Fruit fly (Drosophila melanogaster) whole organism, embryonic: ENCODE measurements around the gene Coa8.

Experiments used
- CG10654 ChIP-seq: fragments of 200-800 bp; sonication (Bioruptor generic); optimal IDR thresholded peaks from 2 replicates; lab custom pipeline; 2016; ENCODE audit warnings: missing biosample characterization, missing genetic modification characterization
- CG10959 ChIP-seq: fragments of 200-800 bp; sonication (Bioruptor generic); IDR thresholded peaks from 2 replicates; pipeline ENCODE4 v1.3.6; 2022; ENCODE audit warnings: missing biosample characterization, missing genetic modification characterization
- CG11247 ChIP-seq: fragments of 200-800 bp; sonication (Bioruptor generic); IDR thresholded peaks from 2 replicates; pipeline ENCODE4 v1.3.6; 2022; ENCODE audit warnings: missing biosample characterization, missing genetic modification characterization
- CG11723 ChIP-seq: fragments of 200-800 bp; sonication (Bioruptor generic); optimal IDR thresholded peaks from 2 replicates; lab custom pipeline; 2017; ENCODE audit warnings: missing biosample characterization, mild to moderate bottlenecking, missing genetic modification characterization
- CG13287 ChIP-seq: fragments of 200-800 bp; sonication (Bioruptor generic); IDR thresholded peaks from 2 replicates; pipeline ENCODE4 v1.3.6; 2022; ENCODE audit warnings: missing biosample characterization, missing genetic modification characterization; ENCODE audit not compliant: partially characterized antibody
- CG1603 ChIP-seq: fragments of 200-800 bp; sonication (Bioruptor generic); optimal IDR thresholded peaks from 2 replicates; lab custom pipeline; 2019; ENCODE audit warnings: missing biosample characterization, mild to moderate bottlenecking, missing genetic modification characterization, moderate library complexity
- CG16815 ChIP-seq: fragments of 200-800 bp; sonication (Bioruptor generic); optimal IDR thresholded peaks from 3 replicates; lab custom pipeline; 2017; ENCODE audit warnings: missing biosample characterization, mild to moderate bottlenecking, missing genetic modification characterization
- CG17568 ChIP-seq: fragments of 200-800 bp; sonication (Bioruptor generic); optimal IDR thresholded peaks from 2 replicates; lab custom pipeline; 2018; ENCODE audit warnings: missing biosample characterization, mild to moderate bottlenecking, missing genetic modification characterization, moderate library complexity
- CG17829 ChIP-seq: fragments of 200-800 bp; optimal IDR thresholded peaks from 2 replicates; lab custom pipeline; 2019; ENCODE audit warnings: missing biosample characterization, mild to moderate bottlenecking, missing genetic modification characterization, moderate library complexity
- CG18764 ChIP-seq: fragments of 200-800 bp; sonication (Bioruptor generic); optimal IDR thresholded peaks from 3 replicates; lab custom pipeline; 2016; ENCODE audit warnings: missing biosample characterization, missing genetic modification characterization
- CG2129 ChIP-seq: fragments of 200-800 bp; sonication (Bioruptor generic); IDR thresholded peaks from 2 replicates; pipeline ENCODE4 v1.3.6; 2022; ENCODE audit warnings: missing biosample characterization, missing genetic modification characterization; ENCODE audit not compliant: partially characterized antibody
- CG2678 ChIP-seq: fragments of 200-800 bp; sonication (Bioruptor generic); optimal IDR thresholded peaks from 3 replicates; lab custom pipeline; 2019; ENCODE audit warnings: missing biosample characterization, mild to moderate bottlenecking, missing genetic modification characterization, moderate library complexity
- CG2712 ChIP-seq: fragments of 200-800 bp; optimal IDR thresholded peaks from 3 replicates; lab custom pipeline; 2019; ENCODE audit warnings: missing biosample characterization, mild to moderate bottlenecking, missing genetic modification characterization, moderate library complexity
- CG34224 ChIP-seq: fragments of 200-800 bp; sonication (Bioruptor generic); IDR thresholded peaks from 3 replicates; pipeline ENCODE4 v1.3.6; 2022; ENCODE audit warnings: missing biosample characterization, missing genetic modification characterization; ENCODE audit not compliant: partially characterized antibody
- CG5245 ChIP-seq: fragments of 200-800 bp; sonication (Bioruptor generic); optimal IDR thresholded peaks from 3 replicates; lab custom pipeline; 2016; ENCODE audit warnings: missing biosample characterization, missing genetic modification characterization
- CG6272 ChIP-seq: fragments of 200-800 bp; sonication (Bioruptor generic); IDR thresholded peaks from 2 replicates; pipeline ENCODE4 v1.3.6; 2022; ENCODE audit warnings: missing biosample characterization, missing genetic modification characterization
- CG8290 ChIP-seq, 3 experiments: fragments of 200-800 bp; sonication (Bioruptor generic); optimal IDR thresholded peaks; 2 replicates each; lab custom pipeline; 2016 to 2019; ENCODE audit warnings: missing biosample characterization in 3 of 3, missing genetic modification characterization in 3 of 3, mild to moderate bottlenecking in 2 of 3, moderate library complexity in 1 of 3
- CG8924 ChIP-seq: fragments of 200-800 bp; optimal IDR thresholded peaks from 3 replicates; lab custom pipeline; 2019; ENCODE audit warnings: missing biosample characterization, mild to moderate bottlenecking, missing genetic modification characterization, moderate library complexity
- Chrac-16 ChIP-seq: fragments of 200-800 bp; sonication (Bioruptor generic); optimal IDR thresholded peaks from 3 replicates; lab custom pipeline; 2016; ENCODE audit warnings: missing biosample characterization, missing genetic modification characterization
- Ets65A ChIP-seq: fragments of 200-800 bp; sonication (Bioruptor generic); peaks from one replicate; lab custom pipeline; 2016; ENCODE audit warnings: missing biosample characterization, missing genetic modification characterization
- Gsc ChIP-seq: fragments of 200-800 bp; sonication (Bioruptor generic); IDR thresholded peaks from 2 replicates; pipeline ENCODE4 v1.3.6; 2022; ENCODE audit warnings: missing biosample characterization, missing genetic modification characterization
- HHEX ChIP-seq: fragments of 200-800 bp; sonication (Bioruptor generic); optimal IDR thresholded peaks from 3 replicates; lab custom pipeline; 2017; ENCODE audit warnings: missing biosample characterization, mild to moderate bottlenecking, missing genetic modification characterization, missing genetic modification reagents
- HLH3B ChIP-seq: fragments of 200-800 bp; sonication (Bioruptor generic); IDR thresholded peaks from 2 replicates; pipeline ENCODE4 v1.3.6; 2022; ENCODE audit warnings: missing biosample characterization, missing genetic modification characterization
- HLHmδ ChIP-seq: fragments of 200-800 bp; sonication (Bioruptor generic); optimal IDR thresholded peaks from 2 replicates; lab custom pipeline; 2018; ENCODE audit warnings: missing biosample characterization, mild to moderate bottlenecking, missing genetic modification characterization, moderate library complexity
- Lim3 ChIP-seq: fragments of 200-800 bp; sonication (Bioruptor generic); IDR thresholded peaks from 2 replicates; pipeline ENCODE4 v1.3.6; 2022; ENCODE audit warnings: missing biosample characterization, missing genetic modification characterization
- Max ChIP-seq: fragments of 200-800 bp; sonication (Bioruptor generic); optimal IDR thresholded peaks from 2 replicates; lab custom pipeline; 2016; ENCODE audit warnings: missing biosample characterization, mild to moderate bottlenecking, missing genetic modification characterization
- Nf-YA ChIP-seq: fragments of 200-800 bp; sonication (Bioruptor generic); IDR thresholded peaks from 2 replicates; pipeline ENCODE4 v1.3.6; 2022; ENCODE audit warnings: missing biosample characterization, missing genetic modification characterization
- Nf-YC ChIP-seq: fragments of 200-800 bp; optimal IDR thresholded peaks from 3 replicates; lab custom pipeline; 2019; ENCODE audit warnings: missing biosample characterization, mild to moderate bottlenecking, missing genetic modification characterization, moderate library complexity
- Oaz ChIP-seq: fragments of 200-800 bp; sonication (Bioruptor generic); IDR thresholded peaks from 2 replicates; pipeline ENCODE4 v1.3.6; 2022; ENCODE audit warnings: missing biosample characterization, missing genetic modification characterization
- Tbp ChIP-seq: fragments of >200 bp; optimal IDR thresholded peaks from 2 replicates; lab custom pipeline; 2018; ENCODE audit warnings: missing biosample characterization, missing genetic modification characterization
- ash1 ChIP-seq: fragments of 200-800 bp; sonication (Bioruptor generic); optimal IDR thresholded peaks from 2 replicates; lab custom pipeline; 2018; ENCODE audit warnings: missing biosample characterization, mild to moderate bottlenecking, missing genetic modification characterization
- cad ChIP-seq: fragments of >200 bp; optimal IDR thresholded peaks from 2 replicates; lab custom pipeline; 2017; ENCODE audit warnings: missing biosample characterization, missing genetic modification characterization
- cato ChIP-seq: fragments of 200-800 bp; sonication (Bioruptor generic); optimal IDR thresholded peaks from 2 replicates; lab custom pipeline; 2016; ENCODE audit warnings: missing biosample characterization, missing genetic modification characterization, borderline replicate concordance
- dan ChIP-seq: fragments of 200-800 bp; sonication (Bioruptor generic); IDR thresholded peaks from 2 replicates; pipeline ENCODE4 v1.3.6; 2022; ENCODE audit warnings: missing biosample characterization, missing genetic modification characterization
- danr ChIP-seq: fragments of 200-800 bp; sonication (Bioruptor generic); IDR thresholded peaks from 2 replicates; pipeline ENCODE4 v1.3.6; 2022; ENCODE audit warnings: missing biosample characterization, missing genetic modification characterization
- dpn ChIP-seq, 2 experiments: fragments of 200-800 bp; sonication (Bioruptor generic); optimal IDR thresholded peaks; 3 replicates each; lab custom pipeline; 2016; ENCODE audit warnings: missing biosample characterization in 2 of 2, missing genetic modification characterization in 2 of 2
- esg ChIP-seq: fragments of 200-800 bp; sonication (Bioruptor generic); conservative IDR thresholded peaks from 2 replicates; pipeline ENCODE4 v1.3.6; 2022; ENCODE audit warnings: missing biosample characterization, missing genetic modification characterization
- fd102C ChIP-seq: fragments of 200-800 bp; sonication (Bioruptor generic); optimal IDR thresholded peaks from 2 replicates; lab custom pipeline; 2018; ENCODE audit warnings: missing biosample characterization, mild to moderate bottlenecking, missing genetic modification characterization, moderate library complexity
- grau ChIP-seq: fragments of 200-800 bp; optimal IDR thresholded peaks from 3 replicates; lab custom pipeline; 2019; ENCODE audit warnings: missing biosample characterization, mild to moderate bottlenecking, missing genetic modification characterization, moderate library complexity
- ham ChIP-seq: fragments of 200-800 bp; sonication (Bioruptor generic); IDR thresholded peaks from 2 replicates; pipeline ENCODE4 v1.3.6; 2022; ENCODE audit warnings: missing biosample characterization, missing genetic modification characterization
- klu ChIP-seq: fragments of 200-800 bp; sonication (Bioruptor generic); IDR thresholded peaks from 2 replicates; pipeline ENCODE4 v1.3.6; 2022; ENCODE audit warnings: missing biosample characterization, missing genetic modification characterization
- lbe ChIP-seq: fragments of 200-800 bp; sonication (Bioruptor generic); optimal IDR thresholded peaks from 2 replicates; lab custom pipeline; 2016; ENCODE audit warnings: missing biosample characterization, mild to moderate bottlenecking, missing genetic modification characterization
- lmd ChIP-seq: fragments of 200-800 bp; sonication (Bioruptor generic); IDR thresholded peaks from 2 replicates; pipeline ENCODE4 v1.3.6; 2022; ENCODE audit warnings: missing biosample characterization, missing genetic modification characterization
- lola ChIP-seq, 3 experiments: fragments of >200 bp in 2 of 3; fragments of 200-800 bp in 1 of 3; sonication (Bioruptor generic) in 1 of 3; optimal IDR thresholded peaks; 2 replicates each; lab custom pipeline; 2017 to 2019; ENCODE audit warnings: missing biosample characterization in 3 of 3, missing genetic modification characterization in 3 of 3, mild to moderate bottlenecking in 1 of 3, moderate library complexity in 1 of 3
- nmo ChIP-seq: fragments of 200-800 bp; sonication (Bioruptor generic); optimal IDR thresholded peaks from 2 replicates; lab custom pipeline; 2018; ENCODE audit warnings: missing biosample characterization, mild to moderate bottlenecking, missing genetic modification characterization, moderate library complexity
- pfk ChIP-seq: fragments of 200-800 bp; sonication (Bioruptor generic); optimal IDR thresholded peaks from 2 replicates; lab custom pipeline; 2018; ENCODE audit warnings: missing biosample characterization, mild to moderate bottlenecking, missing genetic modification characterization, moderate library complexity
- pho ChIP-seq: fragments of 200-800 bp; sonication (Bioruptor generic); optimal IDR thresholded peaks from 2 replicates; lab custom pipeline; 2016; ENCODE audit warnings: missing biosample characterization, missing genetic modification characterization
- pnt ChIP-seq: fragments of 200-800 bp; sonication (Bioruptor generic); optimal IDR thresholded peaks from 3 replicates; lab custom pipeline; 2016; ENCODE audit warnings: missing biosample characterization, missing genetic modification characterization
- tx ChIP-seq: fragments of 200-800 bp; sonication (Bioruptor generic); optimal IDR thresholded peaks from 2 replicates; lab custom pipeline; 2016; ENCODE audit warnings: missing biosample characterization, missing genetic modification characterization
- unc-4 ChIP-seq: fragments of 200-800 bp; sonication (Bioruptor generic); IDR thresholded peaks from 2 replicates; pipeline ENCODE4 v1.3.6; 2022; ENCODE audit warnings: missing biosample characterization, missing genetic modification characterization; ENCODE audit not compliant: partially characterized antibody

Gene Coa8

DNA sequence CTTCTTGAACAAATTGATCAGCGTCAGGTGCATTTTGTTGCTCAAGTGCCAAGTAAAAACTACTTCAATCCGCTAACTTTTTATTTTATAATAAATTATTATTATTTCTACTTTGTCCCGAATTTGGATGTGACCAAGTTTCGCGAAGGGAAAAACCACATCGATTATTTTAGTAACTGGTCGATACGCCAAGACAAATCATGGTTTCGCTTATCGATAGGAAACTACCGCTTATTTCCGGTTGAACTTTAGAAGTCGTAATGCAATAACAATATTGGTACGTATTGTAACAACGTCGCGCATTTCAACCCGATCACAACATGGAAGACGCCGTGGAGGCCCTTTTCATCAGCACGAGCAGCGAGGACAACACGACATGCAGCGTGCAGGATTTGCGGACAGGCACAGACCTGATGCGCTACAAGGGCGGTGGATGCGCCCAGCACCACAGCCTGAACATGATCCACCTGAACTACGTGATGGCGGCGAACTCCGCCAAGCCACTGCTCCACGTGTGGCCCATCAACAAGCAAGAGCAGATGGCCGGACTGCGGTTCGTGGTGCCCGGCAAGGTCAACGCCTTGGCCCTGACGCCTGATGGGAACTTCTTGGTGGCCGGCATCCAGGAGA is 2.9 kb upstream of the Coa8 start, which contains the start of the genes CG14817 and CG14805 (continued):
- TF ChIP-seq pfk (GFP tag; lab: Kevin White, UChicago) (peak; percentile 74), CG16815 (GFP tag; lab: Kevin White, UChicago) (no peak), ham (GFP tag; lab: Robert Waterston, UW) (no peak), fd102C (GFP tag; lab: Kevin White, UChicago) (peak; percentile 14), CG5245 (GFP tag; lab: Kevin White, UChicago) (no peak), Tbp (no peak), HHEX (GFP tag; lab: Kevin White, UChicago) (peak; percentile 84), Chrac-16 (GFP tag; lab: Kevin White, UChicago) (no peak), dan (no peak), CG10959 (GFP tag; lab: Robert Waterston, UW) (no peak), CG2712 (peak; percentile 64), CG8290 (GFP tag; optimal IDR thresholded peaks at IDR 0.05; lab: Kevin White, UChicago) (peak; percentile 27), CG8290 (tag; optimal IDR thresholded peaks at IDR 0.05; lab: Kevin White, UChicago) (peak in 1 of 2 experiments; percentile 59), CG6272 (GFP tag; lab: Robert Waterston, UW) (no peak), HLHmδ (GFP tag; lab: Kevin White, UChicago) (peak; percentile 81), CG1603 (tag; lab: Kevin White, UChicago) (no peak), Oaz (GFP tag; lab: Robert Waterston, UW) (no peak), klu (GFP tag; lab: Robert Waterston, UW) (no peak), CG13287 (GFP tag; lab: Robert Waterston, UW) (peak; percentile 70), danr (GFP tag; lab: Robert Waterston, UW) (no peak), cato (GFP tag; lab: Kevin White, UChicago) (no peak), CG2129 (no peak), tx (GFP tag; lab: Kevin White, UChicago) (no peak), CG8924 (peak; percentile 68), ash1 (peak; percentile 85), pho (no peak), unc-4 (peak; percentile 66; the same call in 1 of the 2 replicates), Gsc (GFP tag; lab: Robert Waterston, UW) (no peak), CG11247 (GFP tag; lab: Robert Waterston, UW) (no peak), grau (tag; lab: Kevin White, UChicago) (peak; percentile 66), pnt (GFP tag; lab: Kevin White, UChicago) (no peak), Ets65A (GFP tag; lab: Kevin White, UChicago) (peak; percentile 91), HLH3B (GFP tag; lab: Robert Waterston, UW) (0 out of 2 replicates have a peak, but pooled peaks have one; percentile 33), lbe (peak; percentile 62), esg (GFP tag; lab: Robert Waterston, UW) (no peak), CG2678 (tag; lab: Kevin White, UChicago) (no peak), Max (GFP tag; lab: Kevin White, UChicago) (peak; percentile 37), CG18764 (GFP tag; lab: Kevin White, UChicago) (no peak), dpn (GFP tag; optimal IDR thresholded peaks at IDR 0.05; lab: Kevin White, UChicago) (peak; percentile 11 to 26), lola (GFP tag; optimal IDR thresholded peaks at IDR 0.05; lab: Kevin White, UChicago) (peak in 1 of 3 experiments; percentile 20), Lim3 (GFP tag; lab: Robert Waterston, UW) (no peak), CG11723 (GFP tag; lab: Kevin White, UChicago) (peak; percentile 62), Nf-YC (tag; lab: Kevin White, UChicago) (peak; percentile 67), cad (GFP tag; lab: Kevin White, UChicago) (no peak), Nf-YA (GFP tag; lab: Robert Waterston, UW) (no peak), CG17829 (tag; lab: Kevin White, UChicago) (peak; percentile 66), CG10654 (GFP tag; lab: Kevin White, UChicago) (peak; percentile 23), CG34224 (GFP tag; lab: Robert Waterston, UW) (peak; percentile 67), CG17568 (GFP tag; lab: Kevin White, UChicago) (no peak), nmo (GFP tag; lab: Kevin White, UChicago) (peak; percentile 53), lmd (GFP tag; lab: Robert Waterston, UW) (peak; percentile 17; the same call in 1 of the 2 replicates)
